Fruit fly (Drosophila melanogaster): ENCODE data around the gene Dpy-30L2.
A peak's percentile ranks its signal among the peaks of the same experiment; 100 is the strongest.

The Dpy-30L2 gene

DNA sequence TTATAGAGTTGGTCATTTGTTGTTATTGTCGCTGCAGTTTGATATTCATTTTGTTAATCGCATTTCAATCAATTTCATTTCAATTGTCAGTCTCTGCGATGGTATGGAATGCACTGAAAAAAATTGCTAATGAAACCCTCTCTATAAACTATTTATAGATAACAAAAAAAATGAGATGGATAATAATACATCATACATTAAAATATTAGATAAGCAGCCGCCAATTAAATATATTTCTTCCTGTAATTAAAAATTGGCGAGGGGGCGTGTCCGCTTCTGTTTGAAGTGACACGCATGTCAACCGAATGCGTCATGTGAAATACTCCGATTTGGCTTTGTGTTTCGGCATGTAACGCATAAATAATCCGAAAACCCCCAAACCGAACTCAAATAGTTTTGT lies 3.0 kb downstream of the Dpy-30L2 start (continued):
- TF ChIP-seq phol (tag; optimal IDR thresholded peaks at IDR 0.05) = peak; percentile 2
- TF ChIP-seq tna (GFP tag; IDR thresholded peaks at IDR 0.05; ENCODE audit: partially characterized antibody) = no peak
- no peak for TF ChIP-seq CG10267 (tag; optimal IDR thresholded peaks at IDR 0.05)
- no peak for TF ChIP-seq tap (tag; optimal IDR thresholded peaks at IDR 0.05)
- no peak for TF ChIP-seq Doc3 (GFP tag; IDR thresholded peaks at IDR 0.05; ENCODE audit: partially characterized antibody)
- TF ChIP-seq CG2712 (tag; optimal IDR thresholded peaks at IDR 0.05) = peak; percentile 15
- TF ChIP-seq CG10366 (GFP tag; IDR thresholded peaks at IDR 0.05) = peak; percentile 49
- peak; percentile 52 for TF ChIP-seq CG11504 (tag; optimal IDR thresholded peaks at IDR 0.05)
- TF ChIP-seq CG7271 (tag; optimal IDR thresholded peaks at IDR 0.05) = no peak
- TF ChIP-seq sd (tag; optimal IDR thresholded peaks at IDR 0.05) = peak; percentile 55
- TF ChIP-seq Nf-YC (tag; optimal IDR thresholded peaks at IDR 0.05) = no peak
- TF ChIP-seq Atf-2 (GFP tag; optimal IDR thresholded peaks at IDR 0.05) = no peak
- TF ChIP-seq tgo (GFP tag; IDR thresholded peaks at IDR 0.05) = no peak
- no peak for TF ChIP-seq CG12104 (GFP tag; optimal IDR thresholded peaks at IDR 0.05)
- no peak for TF ChIP-seq gsb-n (tag; optimal IDR thresholded peaks at IDR 0.05)
- peak in 1 of 2 experiments; percentile 49 for TF ChIP-seq Eip74EF (GFP tag; optimal IDR thresholded peaks at IDR 0.05)
- no peak for TF ChIP-seq CG3726 (GFP tag; IDR thresholded peaks at IDR 0.05)
- peak; percentile 18 for TF ChIP-seq grau (tag; optimal IDR thresholded peaks at IDR 0.05)
- no peak for TF ChIP-seq CG10959 (GFP tag; IDR thresholded peaks at IDR 0.05)
- no peak for TF ChIP-seq MBD-R2 (GFP tag; IDR thresholded peaks at IDR 0.05)
- no peak for TF ChIP-seq CG2129 (GFP tag; IDR thresholded peaks at IDR 0.05; ENCODE audit: partially characterized antibody)
- TF ChIP-seq CG18476 (GFP tag; optimal IDR thresholded peaks at IDR 0.05) = no peak
- no peak for TF ChIP-seq Bteb2 (GFP tag; optimal IDR thresholded peaks at IDR 0.05)
- TF ChIP-seq CG13424 (tag; optimal IDR thresholded peaks at IDR 0.05) = peak; percentile 7
- TF ChIP-seq Ptx1 (GFP tag; IDR thresholded peaks at IDR 0.05) = peak; percentile 36; the same call in 1 of the 2 replicates
- no peak for TF ChIP-seq CG8290 (GFP tag; optimal IDR thresholded peaks at IDR 0.05)
- no peak for TF ChIP-seq CG8290 (tag; optimal IDR thresholded peaks at IDR 0.05)
- TF ChIP-seq CG9817 (tag; optimal IDR thresholded peaks at IDR 0.05) = no peak
- peak; percentile 32 for TF ChIP-seq CG17359 (tag; optimal IDR thresholded peaks at IDR 0.05)
- peak; percentile 20 for TF ChIP-seq sens (GFP tag)
- TF ChIP-seq CG13894 (tag; optimal IDR thresholded peaks at IDR 0.05) = no peak
- TF ChIP-seq CG8924 (tag; optimal IDR thresholded peaks at IDR 0.05) = peak; percentile 7
- no peak for TF ChIP-seq gfzf (GFP tag; optimal IDR thresholded peaks at IDR 0.05)
- no peak for TF ChIP-seq CG10209 (GFP tag; optimal IDR thresholded peaks at IDR 0.05)
- 0 out of 2 replicates have a peak, but pooled peaks have one; percentile 6 for TF ChIP-seq esg (GFP tag; conservative IDR thresholded peaks at IDR 0.05)
- TF ChIP-seq tin (GFP tag; optimal IDR thresholded peaks at IDR 0.05) = no peak
- TF ChIP-seq CG12219 (GFP tag; optimal IDR thresholded peaks at IDR 0.05) = no peak
- no peak for TF ChIP-seq Dll (GFP tag; IDR thresholded peaks at IDR 0.05; ENCODE audit: partially characterized antibody)
- TF ChIP-seq Oli (tag; optimal IDR thresholded peaks at IDR 0.05) = peak; percentile 32
- no peak for TF ChIP-seq psq (GFP tag; optimal IDR thresholded peaks at IDR 0.05)
- TF ChIP-seq CG2120 (GFP tag; optimal IDR thresholded peaks at IDR 0.05) = no peak
- TF ChIP-seq prd (optimal IDR thresholded peaks at IDR 0.05) = no peak
- TF ChIP-seq prd (GFP tag; IDR thresholded peaks at IDR 0.05) = peak; percentile 10; the same call in 1 of the 3 replicates
- no peak for TF ChIP-seq Deaf1 (tag; optimal IDR thresholded peaks at IDR 0.05)
- no peak for TF ChIP-seq CG11093 (GFP tag; IDR thresholded peaks at IDR 0.05)
- no peak for TF ChIP-seq CG17802 (tag; optimal IDR thresholded peaks at IDR 0.05)
- TF ChIP-seq fu2 (GFP tag; optimal IDR thresholded peaks at IDR 0.05) = no peak
- TF ChIP-seq CG7372 (GFP tag; IDR thresholded peaks at IDR 0.05) = peak; percentile 31; the same call in 1 of the 2 replicates
- peak; percentile 29 for TF ChIP-seq unpg (GFP tag; optimal IDR thresholded peaks at IDR 0.05)
- no peak for TF ChIP-seq sima (GFP tag; optimal IDR thresholded peaks at IDR 0.05)
- TF ChIP-seq schlank (tag; optimal IDR thresholded peaks at IDR 0.05) = no peak

Data from whole organism, embryonic.